Fruit fly (Drosophila melanogaster) whole organism, embryonic: ENCODE measurements around the gene PNPase.

Experiments used
- Atf6 ChIP-seq: fragments of 200-800 bp; sonication (Bioruptor generic); IDR thresholded peaks from 2 replicates; pipeline ENCODE4 v1.3.6; 2022; ENCODE audit warnings: missing biosample characterization, missing genetic modification characterization
- B-H1 ChIP-seq: fragments of 200-800 bp; sonication (Bioruptor generic); IDR thresholded peaks from 3 replicates; pipeline ENCODE4 v1.3.6; 2022; ENCODE audit warnings: missing biosample characterization, missing genetic modification characterization
- CG11398 ChIP-seq: fragments of 200-800 bp; sonication (Bioruptor generic); optimal IDR thresholded peaks from 2 replicates; lab custom pipeline; 2016; ENCODE audit warnings: missing biosample characterization, missing genetic modification characterization
- CG11504 ChIP-seq: fragments of 200-800 bp; sonication (Bioruptor generic); optimal IDR thresholded peaks from 3 replicates; lab custom pipeline; 2019; ENCODE audit warnings: missing biosample characterization, mild to moderate bottlenecking, missing genetic modification characterization, moderate library complexity
- CG11723 ChIP-seq: fragments of 200-800 bp; sonication (Bioruptor generic); optimal IDR thresholded peaks from 2 replicates; lab custom pipeline; 2017; ENCODE audit warnings: missing biosample characterization, mild to moderate bottlenecking, missing genetic modification characterization
- CG12391 ChIP-seq: fragments of 200-800 bp; sonication (Bioruptor generic); optimal IDR thresholded peaks from 3 replicates; lab custom pipeline; 2018; ENCODE audit warnings: missing biosample characterization, mild to moderate bottlenecking, missing genetic modification characterization, moderate library complexity
- CG13296 ChIP-seq: fragments of 200-800 bp; sonication (Bioruptor generic); optimal IDR thresholded peaks from 3 replicates; lab custom pipeline; 2018; ENCODE audit warnings: missing biosample characterization, mild to moderate bottlenecking, missing genetic modification characterization
- CG14965 ChIP-seq: fragments of 200-800 bp; sonication (Bioruptor generic); optimal IDR thresholded peaks from 2 replicates; lab custom pipeline; 2016; ENCODE audit warnings: missing biosample characterization, missing genetic modification characterization, borderline replicate concordance
- CG15696 ChIP-seq: fragments of 200-800 bp; sonication (Bioruptor generic); optimal IDR thresholded peaks from 2 replicates; lab custom pipeline; 2019; ENCODE audit warnings: missing biosample characterization, mild to moderate bottlenecking, missing genetic modification characterization, moderate library complexity
- CG17612 ChIP-seq: fragments of 200-800 bp; sonication (Bioruptor generic); IDR thresholded peaks from 2 replicates; pipeline ENCODE4 v1.3.6; 2022; ENCODE audit warnings: missing biosample characterization, missing genetic modification characterization
- CG17802 ChIP-seq: fragments of 200-800 bp; sonication (Bioruptor generic); optimal IDR thresholded peaks from 2 replicates; lab custom pipeline; 2018; ENCODE audit warnings: missing biosample characterization, mild to moderate bottlenecking, missing genetic modification characterization, moderate library complexity
- CG18476 ChIP-seq: fragments of 200-800 bp; sonication (Bioruptor generic); optimal IDR thresholded peaks from 2 replicates; lab custom pipeline; 2016; ENCODE audit warnings: missing biosample characterization, mild to moderate bottlenecking, missing genetic modification characterization
- CG2678 ChIP-seq: fragments of 200-800 bp; sonication (Bioruptor generic); optimal IDR thresholded peaks from 3 replicates; lab custom pipeline; 2019; ENCODE audit warnings: missing biosample characterization, mild to moderate bottlenecking, missing genetic modification characterization, moderate library complexity
- CG32772 ChIP-seq: fragments of 200-800 bp; sonication (Bioruptor generic); IDR thresholded peaks from 2 replicates; pipeline ENCODE4 v1.3.6; 2022; ENCODE audit warnings: missing biosample characterization, missing genetic modification characterization
- CG34376 ChIP-seq: fragments of 200-800 bp; sonication (Bioruptor generic); optimal IDR thresholded peaks from 2 replicates; lab custom pipeline; 2018; ENCODE audit warnings: missing biosample characterization, mild to moderate bottlenecking, missing genetic modification characterization
- CG4820 ChIP-seq: fragments of 200-800 bp; sonication (Bioruptor generic); optimal IDR thresholded peaks from 3 replicates; lab custom pipeline; 2016; ENCODE audit warnings: missing biosample characterization, missing genetic modification characterization
- CG6854 ChIP-seq: fragments of 200-800 bp; sonication (Bioruptor generic); optimal IDR thresholded peaks from 3 replicates; lab custom pipeline; 2017; ENCODE audit warnings: missing biosample characterization, mild to moderate bottlenecking, missing genetic modification characterization
- CG7556 ChIP-seq: fragments of 200-800 bp; sonication (Bioruptor generic); optimal IDR thresholded peaks from 2 replicates; lab custom pipeline; 2017; ENCODE audit warnings: missing biosample characterization, mild to moderate bottlenecking, missing genetic modification characterization
- CG7786 ChIP-seq: fragments of 200-800 bp; sonication (Bioruptor generic); optimal IDR thresholded peaks from 2 replicates; lab custom pipeline; 2016; ENCODE audit warnings: missing biosample characterization, missing genetic modification characterization
- CG9609 ChIP-seq: fragments of 200-800 bp; sonication (Bioruptor generic); optimal IDR thresholded peaks from 3 replicates; lab custom pipeline; 2016; ENCODE audit warnings: missing biosample characterization, missing genetic modification characterization
- CG9727 ChIP-seq: fragments of 200-800 bp; sonication (Bioruptor generic); optimal IDR thresholded peaks from 3 replicates; lab custom pipeline; 2017; ENCODE audit warnings: missing biosample characterization, mild to moderate bottlenecking, missing genetic modification characterization
- D19A ChIP-seq: fragments of 200-800 bp; optimal IDR thresholded peaks from 3 replicates; lab custom pipeline; 2019; ENCODE audit warnings: missing biosample characterization, mild to moderate bottlenecking, missing genetic modification characterization, moderate library complexity
- HLH3B ChIP-seq: fragments of 200-800 bp; sonication (Bioruptor generic); IDR thresholded peaks from 2 replicates; pipeline ENCODE4 v1.3.6; 2022; ENCODE audit warnings: missing biosample characterization, missing genetic modification characterization
- HLHmδ ChIP-seq: fragments of 200-800 bp; sonication (Bioruptor generic); optimal IDR thresholded peaks from 2 replicates; lab custom pipeline; 2018; ENCODE audit warnings: missing biosample characterization, mild to moderate bottlenecking, missing genetic modification characterization, moderate library complexity
- Hr39 ChIP-seq: fragments of >200 bp; optimal IDR thresholded peaks from 2 replicates; lab custom pipeline; 2017
- Hr78 ChIP-seq, 2 experiments: fragments of 200-800 bp in 1 of 2; fragments of >200 bp in 1 of 2; sonication (Bioruptor generic) in 1 of 2; optimal IDR thresholded peaks; 2 replicates each; lab custom pipeline; 2017 to 2019; ENCODE audit warnings: missing biosample characterization in 2 of 2, missing genetic modification characterization in 2 of 2, mild to moderate bottlenecking in 1 of 2, moderate library complexity in 1 of 2
- Jarid2 ChIP-seq: fragments of 200-800 bp; sonication (Bioruptor generic); optimal IDR thresholded peaks from 3 replicates; lab custom pipeline; 2017; ENCODE audit warnings: mild to moderate bottlenecking, missing biosample characterization, missing genetic modification reagents, missing genetic modification characterization
- Med ChIP-seq: fragments of 200-800 bp; sonication (Bioruptor generic); peaks from one replicate; lab custom pipeline; 2016; ENCODE audit warnings: missing biosample characterization, missing genetic modification characterization, mild to moderate bottlenecking, inconsistent platforms, moderate library complexity
- NFAT ChIP-seq: fragments of 200-800 bp; sonication (Bioruptor generic); IDR thresholded peaks from 2 replicates; pipeline ENCODE4 v1.3.6; 2022; ENCODE audit warnings: missing biosample characterization, missing genetic modification characterization
- Nf-YC ChIP-seq: fragments of 200-800 bp; optimal IDR thresholded peaks from 3 replicates; lab custom pipeline; 2019; ENCODE audit warnings: missing biosample characterization, mild to moderate bottlenecking, missing genetic modification characterization, moderate library complexity
- NfI ChIP-seq: fragments of 200-800 bp; sonication (Bioruptor generic); optimal IDR thresholded peaks from 3 replicates; lab custom pipeline; 2018; ENCODE audit warnings: missing biosample characterization, mild to moderate bottlenecking, missing genetic modification characterization, moderate library complexity
- Optix ChIP-seq: fragments of 200-800 bp; sonication (Bioruptor generic); IDR thresholded peaks from 3 replicates; pipeline ENCODE4 v1.3.6; 2022; ENCODE audit warnings: missing biosample characterization, missing genetic modification characterization
- Ptx1 ChIP-seq: fragments of 200-800 bp; sonication (Bioruptor generic); IDR thresholded peaks from 2 replicates; pipeline ENCODE4 v1.3.6; 2022; ENCODE audit warnings: missing biosample characterization, missing genetic modification characterization
- Xrp1 ChIP-seq: fragments of 200-800 bp; sonication (Bioruptor generic); IDR thresholded peaks from 2 replicates; pipeline ENCODE4 v1.3.6; 2022; ENCODE audit warnings: missing biosample characterization, missing genetic modification characterization
- aop ChIP-seq: fragments of 200-800 bp; sonication (Bioruptor generic); IDR thresholded peaks from 2 replicates; pipeline ENCODE4 v1.3.6; 2022; ENCODE audit warnings: missing biosample characterization, missing genetic modification characterization
- chinmo ChIP-seq: fragments of 200-800 bp; sonication (Bioruptor generic); IDR thresholded peaks from 4 replicates; pipeline ENCODE4 v1.3.6; 2022; ENCODE audit warnings: missing biosample characterization, missing genetic modification characterization; ENCODE audit not compliant: partially characterized antibody
- corto ChIP-seq: fragments of 200-800 bp; sonication (Bioruptor generic); optimal IDR thresholded peaks from 2 replicates; lab custom pipeline; 2016; ENCODE audit warnings: missing biosample characterization, mild to moderate bottlenecking, missing genetic modification characterization, moderate library complexity
- crc ChIP-seq: fragments of 200-800 bp; sonication (Bioruptor generic); optimal IDR thresholded peaks from 2 replicates; lab custom pipeline; 2016; ENCODE audit warnings: missing biosample characterization, missing genetic modification characterization
- grn ChIP-seq: fragments of 200-800 bp; sonication (Bioruptor generic); optimal IDR thresholded peaks from 3 replicates; lab custom pipeline; 2017; ENCODE audit warnings: missing biosample characterization, missing genetic modification characterization
- nom ChIP-seq: fragments of 200-800 bp; sonication (Bioruptor generic); optimal IDR thresholded peaks from 2 replicates; lab custom pipeline; 2017; ENCODE audit warnings: missing biosample characterization, missing genetic modification characterization, mild to moderate bottlenecking, moderate library complexity, missing genetic modification reagents
- pum ChIP-seq: fragments of 200-800 bp; sonication (Bioruptor generic); optimal IDR thresholded peaks from 2 replicates; lab custom pipeline; 2016; ENCODE audit warnings: missing biosample characterization, missing genetic modification characterization
- row ChIP-seq: fragments of 200-800 bp; sonication (Bioruptor generic); IDR thresholded peaks from 3 replicates; pipeline ENCODE4 v1.3.6; 2022; ENCODE audit warnings: missing biosample characterization, missing genetic modification characterization
- slbo ChIP-seq: fragments of 200-800 bp; sonication (Bioruptor generic); IDR thresholded peaks from 2 replicates; pipeline ENCODE4 v1.3.6; 2022; ENCODE audit warnings: missing biosample characterization, missing genetic modification characterization
- stc ChIP-seq: fragments of 200-800 bp; sonication (Bioruptor generic); IDR thresholded peaks from 2 replicates; pipeline ENCODE4 v1.3.6; 2022; ENCODE audit warnings: missing biosample characterization, missing genetic modification characterization
- sug ChIP-seq: fragments of 200-800 bp; optimal IDR thresholded peaks from 2 replicates; lab custom pipeline; 2019; ENCODE audit warnings: missing biosample characterization, mild to moderate bottlenecking, missing genetic modification characterization, moderate library complexity
- tgo ChIP-seq: fragments of 200-800 bp; sonication (Bioruptor generic); IDR thresholded peaks from 3 replicates; pipeline ENCODE4 v1.3.6; 2022; ENCODE audit warnings: missing biosample characterization, missing genetic modification characterization
- tin ChIP-seq: fragments of 200-800 bp; sonication (Bioruptor generic); optimal IDR thresholded peaks from 3 replicates; lab custom pipeline; 2016; ENCODE audit warnings: missing biosample characterization, missing genetic modification characterization
- unc-4 ChIP-seq: fragments of 200-800 bp; sonication (Bioruptor generic); IDR thresholded peaks from 2 replicates; pipeline ENCODE4 v1.3.6; 2022; ENCODE audit warnings: missing biosample characterization, missing genetic modification characterization; ENCODE audit not compliant: partially characterized antibody
- zfh1 ChIP-seq: fragments of 200-800 bp; sonication (Bioruptor generic); IDR thresholded peaks from 3 replicates; pipeline ENCODE4 v1.3.6; 2022; ENCODE audit warnings: missing biosample characterization, missing genetic modification characterization

The PNPase gene

DNA sequence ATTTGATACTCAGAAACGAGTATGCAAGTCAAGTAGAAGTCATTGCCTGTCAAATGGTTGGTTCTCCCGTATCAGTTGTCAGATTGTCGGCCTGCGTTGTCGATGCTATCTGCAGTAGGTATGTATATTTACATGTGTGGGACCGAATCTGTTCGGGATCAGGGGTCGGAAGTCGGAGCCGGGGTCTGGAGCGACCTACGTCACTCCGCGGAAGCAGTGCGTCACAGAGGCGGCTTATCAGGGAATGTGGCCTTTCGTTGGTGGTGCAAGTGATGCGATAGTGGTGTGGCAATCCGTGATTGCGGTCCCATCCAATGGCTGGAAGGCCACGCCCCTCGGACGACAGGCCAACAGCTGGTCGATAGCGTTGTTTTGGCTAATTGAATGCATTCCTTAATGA, 30.4 kb upstream of the PNPase start:
- TF ChIP-seq chinmo (peak; percentile 61; the same call in 1 of the 4 replicates), CG34376 (GFP tag; lab: Kevin White, UChicago) (peak; percentile 43), sug (tag; lab: Kevin White, UChicago) (peak; percentile 81), Nf-YC (tag; lab: Kevin White, UChicago) (peak; percentile 28), Med (peak; percentile 25), Hr78 (GFP tag; optimal IDR thresholded peaks at IDR 0.05; lab: Kevin White, UChicago) (peak in 1 of 2 experiments; percentile 67), row (GFP tag; lab: Robert Waterston, UW) (no peak), stc (GFP tag; lab: Robert Waterston, UW) (no peak)

- TF ChIP-seq CG2678, result peak; percentile 55
- no peak for TF ChIP-seq CG17802
- no peak for TF ChIP-seq HLHmδ (GFP tag; lab: Kevin White, UChicago)
- TF ChIP-seq CG11723 (GFP tag; lab: Kevin White, UChicago), result no peak
- TF ChIP-seq NFAT (GFP tag; lab: Robert Waterston, UW), result no peak
- no peak for TF ChIP-seq CG12391 (tag; lab: Kevin White, UChicago)
- TF ChIP-seq CG17612, result no peak
- TF ChIP-seq unc-4 (GFP tag; lab: Robert Waterston, UW), result no peak
- TF ChIP-seq aop, result no peak
- TF ChIP-seq CG11504 (tag; lab: Kevin White, UChicago), result peak; percentile 44
- TF ChIP-seq D19A, result peak; percentile 59
- 0 out of 2 replicates have a peak, but pooled peaks have one; percentile 34 for TF ChIP-seq Xrp1 (GFP tag; lab: Robert Waterston, UW)
- no peak for TF ChIP-seq CG13296 (GFP tag; lab: Kevin White, UChicago)
- TF ChIP-seq corto, result no peak
- no peak for TF ChIP-seq Hr39 (lab: Kevin White, UChicago)
- TF ChIP-seq tin (GFP tag; lab: Kevin White, UChicago), result no peak
- no peak for TF ChIP-seq CG15696 (tag; lab: Kevin White, UChicago)
- peak; percentile 13 for TF ChIP-seq CG9727 (GFP tag; lab: Kevin White, UChicago)
- TF ChIP-seq CG14965 (GFP tag; lab: Kevin White, UChicago), result no peak
- TF ChIP-seq nom (GFP tag; lab: Kevin White, UChicago), result no peak
- 0 out of 3 replicates have a peak, but pooled peaks have one; percentile 18 for TF ChIP-seq Optix
- peak; percentile 27; the same call in 1 of the 3 replicates for TF ChIP-seq B-H1
- TF ChIP-seq HLH3B (GFP tag; lab: Robert Waterston, UW), result 0 out of 2 replicates have a peak, but pooled peaks have one; percentile 15
- no peak for TF ChIP-seq CG18476 (GFP tag; lab: Kevin White, UChicago)
- TF ChIP-seq CG32772 (GFP tag; lab: Robert Waterston, UW), result no peak
- TF ChIP-seq CG6854 (GFP tag; lab: Kevin White, UChicago), result no peak
- TF ChIP-seq crc, result no peak
- peak; percentile 45 for TF ChIP-seq Atf6 (GFP tag; lab: Robert Waterston, UW)
- no peak for TF ChIP-seq pum (GFP tag; lab: Kevin White, UChicago)
- TF ChIP-seq Jarid2 (GFP tag; lab: Kevin White, UChicago), result no peak
- no peak for TF ChIP-seq NfI (GFP tag; lab: Kevin White, UChicago)
- TF ChIP-seq CG9609, result peak; percentile 20
- TF ChIP-seq CG11398, result no peak
- TF ChIP-seq CG4820, result no peak
- TF ChIP-seq CG7786 (GFP tag; lab: Kevin White, UChicago), result no peak
- TF ChIP-seq CG7556 (GFP tag; lab: Kevin White, UChicago), result no peak
- TF ChIP-seq tgo, result peak; percentile 53; the same call in 2 of the 3 replicates
- no peak for TF ChIP-seq Hr78 (GFP tag; optimal IDR thresholded peaks at IDR 0.05; lab: Kevin White, UChicago)
- TF ChIP-seq Ptx1, result peak; percentile 55
- TF ChIP-seq grn (GFP tag; lab: Kevin White, UChicago), result no peak
- peak; percentile 56; the same call in 1 of the 3 replicates for TF ChIP-seq zfh1 (GFP tag; lab: Robert Waterston, UW)
- no peak for TF ChIP-seq Nf-YC (tag; lab: Kevin White, UChicago)
- peak; percentile 61 for TF ChIP-seq slbo (GFP tag; lab: Robert Waterston, UW)
These were observed 19.2 kb upstream of the PNPase start for dm6 chr3R:31424427-31424826.
